Worm (Caenorhabditis elegans): ENCODE measurements around the gene Y57G11C.499.

The Y57G11C.499 gene

ce11 chrIV:14767693-14768251, 13.0 kb upstream of the Y57G11C.499 start, which contains the start of the genes mrps-7 and Y57G11C.3 (continued):
- no peak for TF ChIP-seq gei-8 (GFP tag; optimal IDR thresholded peaks at IDR 0.05)
- TF ChIP-seq ceh-44 (GFP tag; IDR thresholded peaks at IDR 0.05) = no peak
- peak; percentile 55 for TF ChIP-seq F37D6.2 (tag; optimal IDR thresholded peaks at IDR 0.05)
- TF ChIP-seq arid-1 (GFP tag; conservative IDR thresholded peaks at IDR 0.05) = peak; percentile 61; the same call in 1 of the 2 replicates
- no peak for TF ChIP-seq unc-39 (tag; optimal IDR thresholded peaks at IDR 0.05)
- no peak for TF ChIP-seq zip-2 (tag; optimal IDR thresholded peaks at IDR 0.05)
- TF ChIP-seq lin-13 (GFP tag; optimal IDR thresholded peaks at IDR 0.05) = peak; percentile 76
- peak in 1 of 2 experiments; percentile 87 for TF ChIP-seq unc-62 (GFP tag; optimal IDR thresholded peaks at IDR 0.05 in 1 of 2)
- no peak for TF ChIP-seq unc-62 (tag; optimal IDR thresholded peaks at IDR 0.05)
- peak; percentile 76 for TF ChIP-seq hlh-11 (tag; optimal IDR thresholded peaks at IDR 0.05)
- TF ChIP-seq daf-8 (GFP tag; IDR thresholded peaks at IDR 0.05) = no peak
- peak; percentile 54 for TF ChIP-seq ztf-7 (tag; optimal IDR thresholded peaks at IDR 0.05)
- no peak for TF ChIP-seq daf-12 (tag; optimal IDR thresholded peaks at IDR 0.05)
- peak; percentile 87 for TF ChIP-seq snpc-1.2 (GFP tag; IDR thresholded peaks at IDR 0.05)
- TF ChIP-seq cey-2 (tag; optimal IDR thresholded peaks at IDR 0.05; ENCODE audit: borderline replicate concordance, insufficient read depth) = no peak
- TF ChIP-seq vab-7 (GFP tag; IDR thresholded peaks at IDR 0.05) = no peak
- TF ChIP-seq F10B5.3 (tag; optimal IDR thresholded peaks at IDR 0.05) = peak; percentile 26
- TF ChIP-seq ama-1 (optimal IDR thresholded peaks at IDR 0.05) = peak; percentile 58
- peak; percentile 82 for TF ChIP-seq fkh-10 (GFP tag; optimal IDR thresholded peaks at IDR 0.05)
- no peak for TF ChIP-seq ZK546.5 (tag; optimal IDR thresholded peaks at IDR 0.05)
- TF ChIP-seq nhr-42 (GFP tag; IDR thresholded peaks at IDR 0.05) = 0 out of 2 replicates have a peak, but pooled peaks have one; percentile 44
- no peak for TF ChIP-seq Y75B8A.6 (GFP tag; IDR thresholded peaks at IDR 0.05)
- TF ChIP-seq lin-15B (tag; optimal IDR thresholded peaks at IDR 0.05) = peak; percentile 77
- no peak for TF ChIP-seq lin-39 (tag; optimal IDR thresholded peaks at IDR 0.05)
- TF ChIP-seq egl-43 (GFP tag; IDR thresholded peaks at IDR 0.05) = 0 out of 2 replicates have a peak, but pooled peaks have one; percentile 41
- TF ChIP-seq ces-1 (GFP tag; optimal IDR thresholded peaks at IDR 0.05) = no peak
- TF ChIP-seq mep-1 (tag; optimal IDR thresholded peaks at IDR 0.05) = peak; percentile 91
- TF ChIP-seq R02D3.7 (tag; optimal IDR thresholded peaks at IDR 0.05) = peak; percentile 93
- TF ChIP-seq lin-1 (GFP tag; IDR thresholded peaks at IDR 0.05) = 0 out of 2 replicates have a peak, but pooled peaks have one; percentile 14
- peak; percentile 77 for TF ChIP-seq dmd-6 (GFP tag; IDR thresholded peaks at IDR 0.05)
- TF ChIP-seq Y48G9A.11 (GFP tag; IDR thresholded peaks at IDR 0.05) = peak; percentile 96
- peak; percentile 38 for TF ChIP-seq pqm-1 (tag; optimal IDR thresholded peaks at IDR 0.05)
- TF ChIP-seq nhr-48 (tag; optimal IDR thresholded peaks at IDR 0.05) = peak; percentile 24
- peak; percentile 6 for TF ChIP-seq nhr-25 (tag; optimal IDR thresholded peaks at IDR 0.05; ENCODE audit: borderline replicate concordance, insufficient read depth)
- TF ChIP-seq Y5F2A.4 (GFP tag; optimal IDR thresholded peaks at IDR 0.05) = no peak
- TF ChIP-seq F44E2.7 (GFP tag; IDR thresholded peaks at IDR 0.05) = no peak
- no peak for TF ChIP-seq madf-5 (GFP tag; IDR thresholded peaks at IDR 0.05)
- no peak for TF ChIP-seq set-16 (GFP tag; IDR thresholded peaks at IDR 0.05)
- TF ChIP-seq zag-1 (tag; optimal IDR thresholded peaks at IDR 0.05) = no peak
- TF ChIP-seq dpl-1 (GFP tag; optimal IDR thresholded peaks at IDR 0.05) = peak; percentile 82
- TF ChIP-seq T20F7.1 (GFP tag; optimal IDR thresholded peaks at IDR 0.05) = peak; percentile 100
- TF ChIP-seq lsy-2 (tag; optimal IDR thresholded peaks at IDR 0.05) = peak; percentile 67 to 95
- peak; percentile 33 to 75 for TF ChIP-seq mdl-1 (tag; optimal IDR thresholded peaks at IDR 0.05)
- peak; percentile 85 for TF ChIP-seq duxl-1 (tag; optimal IDR thresholded peaks at IDR 0.05; ENCODE audit: poor library complexity)
- TF ChIP-seq D1046.2 (GFP tag; IDR thresholded peaks at IDR 0.05) = no peak
- peak; percentile 58; the same call in 1 of the 2 replicates for TF ChIP-seq php-3 (GFP tag; IDR thresholded peaks at IDR 0.05)
- TF ChIP-seq Y105C5A.15 (GFP tag; IDR thresholded peaks at IDR 0.05) = no peak
- peak; percentile 100 for TF ChIP-seq lin-38 (GFP tag; IDR thresholded peaks at IDR 0.05)
- peak; percentile 96 for TF ChIP-seq aha-1 (tag)
- TF ChIP-seq lir-3 (tag; optimal IDR thresholded peaks at IDR 0.05) = no peak
- TF ChIP-seq T26A8.4 (GFP tag; IDR thresholded peaks at IDR 0.05) = peak; percentile 76
